Worm (Caenorhabditis elegans): ENCODE data around the gene uncp-18.

ce11 chrIV:390279-390678, at the start of gene uncp-18, which contains the start of gene ears-2:
- TF ChIP-seq aly-1 (tag; optimal IDR thresholded peaks at IDR 0.05) (peak; percentile 88), hmbx-1 (tag; optimal IDR thresholded peaks at IDR 0.05) (peak; percentile 91), pes-1 (GFP tag; IDR thresholded peaks at IDR 0.05) (peak; percentile 97), ets-7 (tag; optimal IDR thresholded peaks at IDR 0.05) (peak; percentile 85), scrt-1 (GFP tag; IDR thresholded peaks at IDR 0.05) (peak; percentile 94), ama-1 (optimal IDR thresholded peaks at IDR 0.05) (no peak), ceh-13 (GFP tag; optimal IDR thresholded peaks at IDR 0.05) (peak; percentile 97)

Data from whole organism, early embryonic.